Fruit fly (Drosophila melanogaster): ENCODE results near the gene NP15.6.
A peak's percentile ranks its signal among the peaks of the same experiment; 100 is the strongest.

The NP15.6 gene

dm6 chr3R:19023862-19024261 lies 3.3 kb upstream of the NP15.6 start, which contains the start of the genes CG6005 and CG14286 (continued):
- TF ChIP-seq tio (GFP tag; optimal IDR thresholded peaks at IDR 0.05): no peak
- TF ChIP-seq CG8281 (tag; optimal IDR thresholded peaks at IDR 0.05): no peak
- TF ChIP-seq CG6683 (GFP tag; optimal IDR thresholded peaks at IDR 0.05): no peak
- no peak for TF ChIP-seq CG31365 (tag; optimal IDR thresholded peaks at IDR 0.05)
- TF ChIP-seq zen2 (GFP tag; IDR thresholded peaks at IDR 0.05; ENCODE audit: partially characterized antibody): peak; percentile 21; the same call in 1 of the 3 replicates
- TF ChIP-seq usp (GFP tag; optimal IDR thresholded peaks at IDR 0.05): no peak
- no peak for TF ChIP-seq Elba2 (GFP tag; optimal IDR thresholded peaks at IDR 0.05)
- TF ChIP-seq E2f2 (GFP tag; IDR thresholded peaks at IDR 0.05): peak; percentile 77
- TF ChIP-seq Gsc (GFP tag; IDR thresholded peaks at IDR 0.05): no peak
- TF ChIP-seq CG18476 (GFP tag; optimal IDR thresholded peaks at IDR 0.05): no peak
- TF ChIP-seq CG17385 (GFP tag; optimal IDR thresholded peaks at IDR 0.05): peak; percentile 98
- TF ChIP-seq hth (optimal IDR thresholded peaks at IDR 0.05): no peak
- peak; percentile 78 for TF ChIP-seq MESR4 (GFP tag; optimal IDR thresholded peaks at IDR 0.05)
- TF ChIP-seq CG3407 (GFP tag; optimal IDR thresholded peaks at IDR 0.05): no peak
- no peak for TF ChIP-seq gcm2 (GFP tag; optimal IDR thresholded peaks at IDR 0.05)
- TF ChIP-seq CG18619 (GFP tag; optimal IDR thresholded peaks at IDR 0.05): peak; percentile 45
- TF ChIP-seq CG1233 (GFP tag; optimal IDR thresholded peaks at IDR 0.05): no peak
- TF ChIP-seq CG1647 (GFP tag; optimal IDR thresholded peaks at IDR 0.05): peak; percentile 49
- peak; percentile 74 for TF ChIP-seq CG6791 (GFP tag; IDR thresholded peaks at IDR 0.05; ENCODE audit: partially characterized antibody)
- peak; percentile 26 for TF ChIP-seq ewg (GFP tag; optimal IDR thresholded peaks at IDR 0.05)
- peak; percentile 44 for TF ChIP-seq Hmr (GFP tag; optimal IDR thresholded peaks at IDR 0.05)
- peak; percentile 69 for TF ChIP-seq sna (GFP tag; IDR thresholded peaks at IDR 0.05; ENCODE audit: partially characterized antibody)
- peak; percentile 34 for TF ChIP-seq tup (GFP tag; optimal IDR thresholded peaks at IDR 0.05)
- no peak for TF ChIP-seq D19A (tag; optimal IDR thresholded peaks at IDR 0.05)
- peak; percentile 1 for TF ChIP-seq CG10209 (GFP tag; optimal IDR thresholded peaks at IDR 0.05)
- no peak for TF ChIP-seq CG10274 (GFP tag; optimal IDR thresholded peaks at IDR 0.05)
- TF ChIP-seq ftz-f1 (GFP tag; optimal IDR thresholded peaks at IDR 0.05): peak; percentile 82
- peak; percentile 71 for TF ChIP-seq HLH54F (GFP tag; optimal IDR thresholded peaks at IDR 0.05)
- TF ChIP-seq CG7963 (GFP tag; IDR thresholded peaks at IDR 0.05; ENCODE audit: partially characterized antibody): peak; percentile 64; the same call in 1 of the 3 replicates
- TF ChIP-seq CG10267 (tag; optimal IDR thresholded peaks at IDR 0.05): peak; percentile 23
- no peak for TF ChIP-seq wek (GFP tag; optimal IDR thresholded peaks at IDR 0.05)
- TF ChIP-seq CG32767 (GFP tag; IDR thresholded peaks at IDR 0.05): no peak
- TF ChIP-seq CG15514 (GFP tag; optimal IDR thresholded peaks at IDR 0.05): peak; percentile 52
- TF ChIP-seq CG2120 (GFP tag; optimal IDR thresholded peaks at IDR 0.05): peak; percentile 88
- peak in 1 of 3 experiments; percentile 2 for TF ChIP-seq lola (GFP tag; optimal IDR thresholded peaks at IDR 0.05)
- no peak for TF ChIP-seq en (GFP tag; optimal IDR thresholded peaks at IDR 0.05)
- peak; percentile 22 for TF ChIP-seq CG2712 (tag; optimal IDR thresholded peaks at IDR 0.05)
- TF ChIP-seq ttk (GFP tag; IDR thresholded peaks at IDR 0.05): peak; percentile 73
- peak; percentile 74; the same call in 2 of the 3 replicates for TF ChIP-seq Opbp (GFP tag; IDR thresholded peaks at IDR 0.05; ENCODE audit: partially characterized antibody)
- TF ChIP-seq Bteb2 (GFP tag; optimal IDR thresholded peaks at IDR 0.05): peak; percentile 64
- TF ChIP-seq CG2129 (GFP tag; IDR thresholded peaks at IDR 0.05; ENCODE audit: partially characterized antibody): peak; percentile 42; the same call in 1 of the 2 replicates
- peak; percentile 52; the same call in 1 of the 2 replicates for TF ChIP-seq ranshi (GFP tag; IDR thresholded peaks at IDR 0.05)
- peak; percentile 59 for TF ChIP-seq Dp (GFP tag; optimal IDR thresholded peaks at IDR 0.05)
- TF ChIP-seq caup (GFP tag; optimal IDR thresholded peaks at IDR 0.05; ENCODE audit: severe bottlenecking): peak; percentile 25
- peak; percentile 85 for TF ChIP-seq unc-4 (GFP tag; IDR thresholded peaks at IDR 0.05; ENCODE audit: partially characterized antibody)
- TF ChIP-seq amos (GFP tag; IDR thresholded peaks at IDR 0.05; ENCODE audit: partially characterized antibody): peak; percentile 83
- peak; percentile 85 for TF ChIP-seq chm (GFP tag; IDR thresholded peaks at IDR 0.05)
- TF ChIP-seq CG1529 (GFP tag; optimal IDR thresholded peaks at IDR 0.05): no peak
- TF ChIP-seq Dref (GFP tag; IDR thresholded peaks at IDR 0.05): peak; percentile 55

Data from whole organism, embryonic.